Fruit fly (Drosophila melanogaster) whole organism, embryonic: Measurements from ENCODE around the gene RpL8.

ENCODE experiments used
- Awh ChIP-seq: fragments of 200-800 bp; sonication (Bioruptor generic); IDR thresholded peaks from 2 replicates; pipeline ENCODE4, ENCODE4 v1.3.6; 2022; ENCODE audit warnings: missing biosample characterization, missing genetic modification characterization
- B-H2 ChIP-seq: fragments of 200-800 bp; sonication (Bioruptor generic); optimal IDR thresholded peaks from 2 replicates; lab custom pipeline; 2018; ENCODE audit warnings: missing biosample characterization, mild to moderate bottlenecking, missing genetic modification characterization
- C15 ChIP-seq: fragments of 200-800 bp; sonication (Bioruptor generic); IDR thresholded peaks from 3 replicates; pipeline ENCODE4 v1.3.6; 2022; ENCODE audit warnings: missing biosample characterization, missing genetic modification characterization
- CG10321 ChIP-seq: fragments of 200-800 bp; sonication (Bioruptor generic); IDR thresholded peaks from 2 replicates; pipeline ENCODE4 v1.3.6; 2022; ENCODE audit warnings: missing biosample characterization, missing genetic modification characterization
- CG11504 ChIP-seq: fragments of 200-800 bp; sonication (Bioruptor generic); optimal IDR thresholded peaks from 3 replicates; lab custom pipeline; 2019; ENCODE audit warnings: missing biosample characterization, mild to moderate bottlenecking, missing genetic modification characterization, moderate library complexity
- CG12071 ChIP-seq: fragments of 200-800 bp; sonication (Bioruptor generic); optimal IDR thresholded peaks from 3 replicates; lab custom pipeline; 2018; ENCODE audit warnings: missing biosample characterization, mild to moderate bottlenecking, missing genetic modification characterization
- CG1233 ChIP-seq: fragments of 200-800 bp; sonication (Bioruptor generic); optimal IDR thresholded peaks from 4 replicates; lab custom pipeline; 2018; ENCODE audit warnings: missing biosample characterization, mild to moderate bottlenecking, missing genetic modification characterization
- CG13775 ChIP-seq: fragments of 200-800 bp; sonication (Bioruptor generic); optimal IDR thresholded peaks from 3 replicates; lab custom pipeline; 2017; ENCODE audit warnings: missing biosample characterization, mild to moderate bottlenecking, missing genetic modification characterization
- CG14050 ChIP-seq: fragments of 200-800 bp; sonication (Bioruptor generic); IDR thresholded peaks from 3 replicates; pipeline ENCODE4 v1.3.6; 2022; ENCODE audit warnings: missing biosample characterization, missing genetic modification characterization
- CG14710 ChIP-seq: fragments of 200-800 bp; sonication (Bioruptor generic); optimal IDR thresholded peaks from 3 replicates; lab custom pipeline; 2019; ENCODE audit warnings: missing biosample characterization, mild to moderate bottlenecking, missing genetic modification characterization, moderate library complexity
- CG15011 ChIP-seq: fragments of 200-800 bp; sonication (Bioruptor generic); optimal IDR thresholded peaks from 3 replicates; lab custom pipeline; 2018; ENCODE audit warnings: missing biosample characterization, mild to moderate bottlenecking, missing genetic modification characterization
- CG1529 ChIP-seq: fragments of 200-800 bp; sonication (Bioruptor generic); optimal IDR thresholded peaks from 3 replicates; lab custom pipeline; 2018; ENCODE audit warnings: missing biosample characterization, missing genetic modification characterization
- CG1792 ChIP-seq: fragments of 200-800 bp; sonication (Bioruptor generic); optimal IDR thresholded peaks from 2 replicates; lab custom pipeline; 2016; ENCODE audit warnings: missing biosample characterization, missing genetic modification characterization
- CG2116 ChIP-seq: fragments of 200-800 bp; sonication (Bioruptor generic); optimal IDR thresholded peaks from 3 replicates; lab custom pipeline; 2018; ENCODE audit warnings: missing biosample characterization, mild to moderate bottlenecking, missing genetic modification characterization
- CG30020 ChIP-seq: fragments of 200-800 bp; optimal IDR thresholded peaks from 2 replicates; lab custom pipeline; 2019; ENCODE audit warnings: missing biosample characterization, mild to moderate bottlenecking, missing genetic modification characterization, moderate library complexity
- CG32532 ChIP-seq: fragments of 200-800 bp; sonication (Bioruptor generic); IDR thresholded peaks from 2 replicates; pipeline ENCODE4 v1.3.6; 2022; ENCODE audit warnings: missing biosample characterization, missing genetic modification characterization
- CG3847 ChIP-seq: fragments of 200-800 bp; sonication (Bioruptor generic); IDR thresholded peaks from 2 replicates; pipeline ENCODE4 v1.3.6; 2022; ENCODE audit warnings: missing biosample characterization, missing genetic modification characterization
- CG4360 ChIP-seq: fragments of 200-800 bp; sonication (Bioruptor generic); IDR thresholded peaks from 2 replicates; pipeline ENCODE4 v1.3.6; 2022; ENCODE audit warnings: missing biosample characterization, missing genetic modification characterization
- CG4617 ChIP-seq: fragments of 200-800 bp; sonication (Bioruptor generic); optimal IDR thresholded peaks from 3 replicates; lab custom pipeline; 2016; ENCODE audit warnings: missing biosample characterization, missing genetic modification characterization, borderline replicate concordance
- CG6254 ChIP-seq: fragments of 200-800 bp; sonication (Bioruptor generic); optimal IDR thresholded peaks from 3 replicates; lab custom pipeline; 2017; ENCODE audit warnings: mild to moderate bottlenecking, missing biosample characterization, missing genetic modification reagents, missing genetic modification characterization
- CG7556 ChIP-seq: fragments of 200-800 bp; sonication (Bioruptor generic); optimal IDR thresholded peaks from 2 replicates; lab custom pipeline; 2017; ENCODE audit warnings: missing biosample characterization, mild to moderate bottlenecking, missing genetic modification characterization
- CG9797 ChIP-seq: fragments of 200-800 bp; sonication (Bioruptor generic); optimal IDR thresholded peaks from 3 replicates; lab custom pipeline; 2018; ENCODE audit warnings: missing biosample characterization, mild to moderate bottlenecking, missing genetic modification characterization
- Dll ChIP-seq: fragments of 200-800 bp; sonication (Bioruptor generic); IDR thresholded peaks from 4 replicates; pipeline ENCODE4 v1.3.6; 2022; ENCODE audit warnings: missing biosample characterization, missing genetic modification characterization; ENCODE audit not compliant: partially characterized antibody
- E2f1 ChIP-seq: fragments of 200-800 bp; sonication (Bioruptor generic); IDR thresholded peaks from 2 replicates; pipeline ENCODE4 v1.3.6; 2022; ENCODE audit warnings: missing biosample characterization, missing genetic modification characterization
- HmgD ChIP-seq: fragments of 200-800 bp; sonication (Bioruptor generic); optimal IDR thresholded peaks from 3 replicates; lab custom pipeline; 2016; ENCODE audit warnings: missing biosample characterization, missing genetic modification characterization
- Hr39 ChIP-seq: fragments of >200 bp; optimal IDR thresholded peaks from 2 replicates; lab custom pipeline; 2017
- Hr78 ChIP-seq, 2 experiments: fragments of 200-800 bp in 1 of 2; fragments of >200 bp in 1 of 2; sonication (Bioruptor generic) in 1 of 2; optimal IDR thresholded peaks; 2 replicates each; lab custom pipeline; 2017 to 2019; ENCODE audit warnings: missing biosample characterization in 2 of 2, missing genetic modification characterization in 2 of 2, mild to moderate bottlenecking in 1 of 2, moderate library complexity in 1 of 2
- Kr ChIP-seq: fragments of 200-800 bp; sonication (Bioruptor generic); optimal IDR thresholded peaks from 2 replicates; lab custom pipeline; 2017; ENCODE audit warnings: missing biosample characterization, mild to moderate bottlenecking, missing genetic modification characterization
- Lpt ChIP-seq: fragments of >200 bp; optimal IDR thresholded peaks from 2 replicates; lab custom pipeline; 2018; ENCODE audit warnings: missing biosample characterization, missing genetic modification characterization
- NK7.1 ChIP-seq: fragments of 200-800 bp; sonication (Bioruptor generic); optimal IDR thresholded peaks from 3 replicates; lab custom pipeline; 2016; ENCODE audit warnings: missing biosample characterization, missing genetic modification characterization
- Scr ChIP-seq: fragments of 200-800 bp; sonication (Bioruptor generic); IDR thresholded peaks from 2 replicates; pipeline ENCODE4 v1.3.6; 2022; ENCODE audit warnings: missing biosample characterization, missing genetic modification characterization; ENCODE audit not compliant: partially characterized antibody
- Sry-δ ChIP-seq: fragments of 200-800 bp; sonication (Bioruptor generic); optimal IDR thresholded peaks from 2 replicates; lab custom pipeline; 2016; ENCODE audit warnings: missing biosample characterization, missing genetic modification characterization
- cg ChIP-seq: fragments of 200-800 bp; sonication (Bioruptor generic); optimal IDR thresholded peaks from 3 replicates; lab custom pipeline; 2019; ENCODE audit warnings: missing biosample characterization, mild to moderate bottlenecking, missing genetic modification characterization, moderate library complexity
- croc ChIP-seq: fragments of 200-800 bp; sonication (Bioruptor generic); conservative IDR thresholded peaks from 3 replicates; pipeline ENCODE4 v1.3.6; 2022; ENCODE audit warnings: missing biosample characterization, missing genetic modification characterization
- disco-r ChIP-seq: fragments of 200-800 bp; sonication (Bioruptor generic); optimal IDR thresholded peaks from 2 replicates; lab custom pipeline; 2016; ENCODE audit warnings: missing biosample characterization, missing genetic modification characterization
- h ChIP-seq: fragments of >200 bp; optimal IDR thresholded peaks from 2 replicates; lab custom pipeline; 2017
- her ChIP-seq: fragments of 200-800 bp; sonication (Bioruptor generic); optimal IDR thresholded peaks from 2 replicates; lab custom pipeline; 2016; ENCODE audit warnings: missing biosample characterization, missing genetic modification characterization
- lov ChIP-seq, 2 experiments: fragments of 200-800 bp in 1 of 2; fragments of >200 bp in 1 of 2; sonication (Bioruptor generic) in 1 of 2; IDR thresholded peaks in 1 of 2; optimal IDR thresholded peaks in 1 of 2; 2 replicates in 1 of 2; 3 replicates in 1 of 2; pipeline versions ENCODE4 v1.3.6 to Lab custom; 2017 to 2022; ENCODE audit warnings: missing biosample characterization in 1 of 2, missing genetic modification characterization in 1 of 2
- nerfin-1 ChIP-seq: fragments of 200-800 bp; sonication (Bioruptor generic); optimal IDR thresholded peaks from 3 replicates; lab custom pipeline; 2019; ENCODE audit warnings: missing biosample characterization, mild to moderate bottlenecking, missing genetic modification characterization, moderate library complexity
- nom ChIP-seq: fragments of 200-800 bp; sonication (Bioruptor generic); optimal IDR thresholded peaks from 2 replicates; lab custom pipeline; 2017; ENCODE audit warnings: missing biosample characterization, missing genetic modification characterization, mild to moderate bottlenecking, moderate library complexity, missing genetic modification reagents
- odd ChIP-seq: fragments of 200-800 bp; sonication (Bioruptor generic); optimal IDR thresholded peaks from 2 replicates; lab custom pipeline; 2017; ENCODE audit warnings: missing biosample characterization, mild to moderate bottlenecking, missing genetic modification characterization
- org-1 ChIP-seq: fragments of 200-800 bp; sonication (Bioruptor generic); optimal IDR thresholded peaks from 2 replicates; lab custom pipeline; 2017; ENCODE audit warnings: missing biosample characterization, missing genetic modification characterization
- sima ChIP-seq: fragments of 200-800 bp; sonication (Bioruptor generic); optimal IDR thresholded peaks from 2 replicates; lab custom pipeline; 2016; ENCODE audit warnings: missing biosample characterization, missing genetic modification characterization
- sr ChIP-seq: fragments of 200-800 bp; sonication (Bioruptor generic); IDR thresholded peaks from 3 replicates; pipeline ENCODE4 v1.3.6; 2022; ENCODE audit warnings: missing biosample characterization, missing genetic modification characterization
- tgo ChIP-seq: fragments of 200-800 bp; sonication (Bioruptor generic); IDR thresholded peaks from 3 replicates; pipeline ENCODE4 v1.3.6; 2022; ENCODE audit warnings: missing biosample characterization, missing genetic modification characterization
- toy ChIP-seq: fragments of 200-800 bp; sonication (Bioruptor generic); IDR thresholded peaks from 2 replicates; pipeline ENCODE4 v1.3.6; 2022; ENCODE audit warnings: missing biosample characterization, missing genetic modification characterization
- trh ChIP-seq: fragments of 200-800 bp; sonication (Bioruptor generic); optimal IDR thresholded peaks from 2 replicates; lab custom pipeline; 2016; ENCODE audit warnings: missing biosample characterization, missing genetic modification characterization
- unc-4 ChIP-seq: fragments of 200-800 bp; sonication (Bioruptor generic); IDR thresholded peaks from 2 replicates; pipeline ENCODE4 v1.3.6; 2022; ENCODE audit warnings: missing biosample characterization, missing genetic modification characterization; ENCODE audit not compliant: partially characterized antibody
- wek ChIP-seq: fragments of 200-800 bp; sonication (Bioruptor generic); optimal IDR thresholded peaks from 3 replicates; lab custom pipeline; 2018; ENCODE audit warnings: missing biosample characterization, mild to moderate bottlenecking, missing genetic modification characterization, moderate library complexity
- zf30C ChIP-seq: fragments of 200-800 bp; sonication (Bioruptor generic); optimal IDR thresholded peaks from 3 replicates; lab custom pipeline; 2018; ENCODE audit warnings: missing biosample characterization, mild to moderate bottlenecking, missing genetic modification characterization

The RpL8 gene

dm6 chr3L:2589167-2589910, 2.1 kb downstream of the RpL8 start, which contains the start of gene dos (continued):
- TF ChIP-seq Dll (GFP tag; lab: Robert Waterston, UW) (peak; percentile 86), CG2116 (peak; percentile 94), HmgD (no peak), Awh (no peak), lov (optimal IDR thresholded peaks at IDR 0.05; lab: Kevin White, UChicago) (no peak), lov (GFP tag; IDR thresholded peaks at IDR 0.05; lab: Robert Waterston, UW) (no peak), unc-4 (GFP tag; lab: Robert Waterston, UW) (peak; percentile 86), CG14050 (GFP tag; lab: Robert Waterston, UW) (no peak), cg (peak; percentile 79), nom (GFP tag; lab: Kevin White, UChicago) (peak; percentile 21), wek (GFP tag; lab: Kevin White, UChicago) (peak; percentile 0), CG11504 (peak; percentile 52), CG15011 (GFP tag; lab: Kevin White, UChicago) (no peak), E2f1 (GFP tag; lab: Robert Waterston, UW) (no peak), CG9797 (GFP tag; lab: Kevin White, UChicago) (peak; percentile 93), CG6254 (GFP tag; lab: Kevin White, UChicago) (no peak), odd (GFP tag; lab: Kevin White, UChicago) (no peak), B-H2 (GFP tag; lab: Kevin White, UChicago) (peak; percentile 61), CG1792 (GFP tag; lab: Kevin White, UChicago) (no peak), h (lab: Kevin White, UChicago) (no peak), toy (GFP tag; lab: Robert Waterston, UW) (no peak), C15 (GFP tag; lab: Robert Waterston, UW) (no peak), trh (no peak), CG30020 (tag; lab: Kevin White, UChicago) (peak; percentile 75), sima (GFP tag; lab: Kevin White, UChicago) (no peak), CG3847 (GFP tag; lab: Robert Waterston, UW) (peak; percentile 53), CG7556 (GFP tag; lab: Kevin White, UChicago) (peak; percentile 21), org-1 (no peak), CG14710 (tag; lab: Kevin White, UChicago) (peak; percentile 86), her (GFP tag; lab: Kevin White, UChicago) (peak; percentile 44), nerfin-1 (peak; percentile 92), NK7.1 (GFP tag; lab: Kevin White, UChicago) (no peak), CG1233 (GFP tag; lab: Kevin White, UChicago) (no peak), zf30C (GFP tag; lab: Kevin White, UChicago) (no peak), tgo (GFP tag; lab: Robert Waterston, UW) (no peak), CG13775 (GFP tag; lab: Kevin White, UChicago) (peak; percentile 56), Hr39 (no peak), disco-r (GFP tag; lab: Kevin White, UChicago) (no peak), CG10321 (no peak), Sry-δ (peak; percentile 91), CG12071 (no peak), croc (GFP tag; lab: Robert Waterston, UW) (no peak), Scr (GFP tag; lab: Robert Waterston, UW) (peak; percentile 73), sr (GFP tag; lab: Robert Waterston, UW) (no peak), CG4360 (GFP tag; lab: Robert Waterston, UW) (no peak), Kr (GFP tag; lab: Kevin White, UChicago) (no peak), CG32532 (peak; percentile 48; the same call in 1 of the 2 replicates), CG4617 (GFP tag; lab: Kevin White, UChicago) (peak; percentile 74), CG1529 (GFP tag; lab: Kevin White, UChicago) (no peak), Hr78 (GFP tag; optimal IDR thresholded peaks at IDR 0.05; lab: Kevin White, UChicago) (no peak), Lpt (GFP tag; lab: Kevin White, UChicago) (no peak)
